Worm (Caenorhabditis elegans): Measurements from ENCODE around the gene Y45F3A.4.

The Y45F3A.4 gene

DNA sequence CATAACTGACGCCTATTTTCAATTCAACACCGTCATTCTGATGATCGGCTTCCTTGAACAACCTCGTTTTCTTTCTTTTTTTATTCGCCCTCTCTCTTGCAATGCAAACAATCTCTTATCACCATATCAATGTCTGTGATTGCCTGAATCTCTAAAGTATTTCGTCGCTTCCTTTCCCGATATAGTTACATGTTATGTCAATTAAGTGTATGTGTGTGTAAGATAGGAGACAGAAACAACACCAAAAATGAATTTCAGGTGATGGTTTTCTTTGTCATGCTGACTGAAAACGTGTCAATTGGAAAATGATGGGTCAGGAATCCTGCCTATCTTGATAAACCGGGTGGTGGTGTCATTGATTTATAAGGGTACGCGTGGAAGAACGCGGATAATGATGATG, 41.9 kb downstream of the Y45F3A.4 start:
- no peak for TF ChIP-seq unc-62 (GFP tag; optimal IDR thresholded peaks at IDR 0.05)

ce11 chrIII:10527446-10527845, 47.8 kb downstream of the Y45F3A.4 start:
- TF ChIP-seq unc-62 (GFP tag; optimal IDR thresholded peaks at IDR 0.05) = no peak

DNA sequence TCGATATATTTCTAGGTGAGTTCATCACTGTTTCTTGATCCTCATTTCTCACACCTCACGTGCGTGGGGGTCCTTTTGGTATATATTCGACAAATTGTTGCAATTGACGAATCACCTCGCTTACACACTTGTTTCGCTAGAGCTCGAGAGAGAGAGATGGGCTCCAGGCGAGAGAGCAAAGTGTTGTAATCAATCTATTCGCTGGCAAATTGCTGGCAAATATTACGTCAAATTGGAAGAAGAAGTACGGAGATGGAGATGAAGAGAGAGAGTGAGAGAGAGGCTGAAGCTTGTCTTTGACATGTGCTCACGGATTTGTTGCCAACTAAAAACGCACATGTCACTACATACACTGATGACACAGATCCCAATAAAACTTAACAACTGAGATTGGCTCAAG, 49.3 kb downstream of the Y45F3A.4 start:
- TF ChIP-seq unc-62 (GFP tag; optimal IDR thresholded peaks at IDR 0.05) = no peak

- TF ChIP-seq unc-62 (GFP tag; optimal IDR thresholded peaks at IDR 0.05) = no peak
Observed at ce11 chrIII:10524823-10525222, 50.4 kb downstream of the Y45F3A.4 start.

ce11 chrIII:10523025-10523424, 52.2 kb downstream of the Y45F3A.4 start:
- no peak for TF ChIP-seq unc-62 (GFP tag; optimal IDR thresholded peaks at IDR 0.05)
